Worm (Caenorhabditis elegans) whole organism, late embryonic: Measurements from ENCODE around the gene F26D2.16.

ENCODE experiments used
- C08G9.2 ChIP-seq: sonication (generic microtip); optimal IDR thresholded peaks from 2 replicates; lab custom pipeline; 2016; ENCODE audit warnings: mild to moderate bottlenecking, missing genetic modification characterization, moderate library complexity, missing compliant biosample characterization
- C38D4.7 ChIP-seq: fragments of 200-800 bp; sonication (Bioruptor generic); optimal IDR thresholded peaks from 2 replicates; lab custom pipeline; 2018; ENCODE audit warnings: mild to moderate bottlenecking, missing genetic modification characterization, moderate library complexity, missing compliant biosample characterization
- K09A11.1 ChIP-seq: sonication (generic microtip); optimal IDR thresholded peaks from 2 replicates; lab custom pipeline; 2017; ENCODE audit warnings: antibody characterized with exemption, mild to moderate bottlenecking, missing genetic modification characterization, missing compliant biosample characterization; ENCODE audit not compliant: insufficient read depth
- ahr-1 ChIP-seq: sonication (generic microtip); optimal IDR thresholded peaks from 2 replicates; lab custom pipeline; 2016; ENCODE audit warnings: missing genetic modification characterization, missing compliant biosample characterization
- ceh-14 ChIP-seq: sonication (generic microtip); optimal IDR thresholded peaks from 2 replicates; lab custom pipeline; 2016; ENCODE audit warnings: missing genotype, missing genetic modification characterization, missing compliant biosample characterization
- ceh-18 ChIP-seq: sonication (generic microtip); optimal IDR thresholded peaks from 2 replicates; lab custom pipeline; 2016; ENCODE audit warnings: missing genetic modification characterization, missing compliant biosample characterization
- ceh-30 ChIP-seq: fragments of 150-350 bp; optimal IDR thresholded peaks from 2 replicates; lab custom pipeline; 2014; ENCODE audit warnings: missing biosample characterization, missing genetic modification characterization
- ceh-34 ChIP-seq: sonication (generic microtip); optimal IDR thresholded peaks from 2 replicates; lab custom pipeline; 2016; ENCODE audit warnings: mild to moderate bottlenecking, missing genetic modification characterization, missing compliant biosample characterization
- ceh-45 ChIP-seq: fragments of 200-800 bp; sonication (Bioruptor generic); IDR thresholded peaks from 2 replicates; pipeline ENCODE4 v1.3.6; 2022; ENCODE audit warnings: missing genetic modification reagents, missing genetic modification characterization, missing compliant biosample characterization
- ceh-48 ChIP-seq: sonication (generic microtip); optimal IDR thresholded peaks from 2 replicates; lab custom pipeline; 2016; ENCODE audit warnings: missing genetic modification characterization, inconsistent platforms, missing compliant biosample characterization
- ceh-6 ChIP-seq: fragments of 200-800 bp; sonication (Bioruptor generic); optimal IDR thresholded peaks from 2 replicates; lab custom pipeline; 2018; ENCODE audit warnings: mild to moderate bottlenecking, missing genetic modification characterization, missing compliant biosample characterization
- ceh-9 ChIP-seq: sonication (generic microtip); optimal IDR thresholded peaks from 2 replicates; lab custom pipeline; 2016; ENCODE audit warnings: mild to moderate bottlenecking, missing genetic modification characterization, inconsistent platforms, missing compliant biosample characterization
- dmd-4 ChIP-seq: sonication (generic microtip); optimal IDR thresholded peaks from 2 replicates; lab custom pipeline; 2016; ENCODE audit warnings: borderline replicate concordance, missing genetic modification characterization, missing compliant biosample characterization
- dve-1 ChIP-seq: sonication (generic microtip); optimal IDR thresholded peaks from 2 replicates; lab custom pipeline; 2017; ENCODE audit warnings: antibody characterized with exemption, mild to moderate bottlenecking, missing genetic modification characterization, missing compliant biosample characterization
- ets-4 ChIP-seq: sonication (generic microtip); optimal IDR thresholded peaks from 2 replicates; lab custom pipeline; 2016; ENCODE audit warnings: missing genetic modification characterization, missing compliant biosample characterization
- fkh-10 ChIP-seq: fragments of 150-350 bp; optimal IDR thresholded peaks from 2 replicates; lab custom pipeline; 2014; ENCODE audit warnings: missing biosample characterization, missing genetic modification reagents, missing genetic modification characterization
- fkh-6 ChIP-seq: sonication (generic microtip); optimal IDR thresholded peaks from 2 replicates; lab custom pipeline; 2016; ENCODE audit warnings: missing genetic modification characterization, missing compliant biosample characterization
- hlh-13 ChIP-seq: fragments of 200-800 bp; sonication (Bioruptor generic); optimal IDR thresholded peaks from 2 replicates; lab custom pipeline; 2018; ENCODE audit warnings: mild to moderate bottlenecking, missing genetic modification characterization, missing compliant biosample characterization
- hlh-15 ChIP-seq: sonication (generic microtip); optimal IDR thresholded peaks from 2 replicates; lab custom pipeline; 2016; ENCODE audit warnings: missing genetic modification characterization, missing compliant biosample characterization
- hlh-6 ChIP-seq: sonication (generic microtip); optimal IDR thresholded peaks from 2 replicates; lab custom pipeline; 2016; ENCODE audit warnings: missing genotype, missing genetic modification characterization, missing compliant biosample characterization
- lim-6 ChIP-seq: sonication (generic microtip); optimal IDR thresholded peaks from 2 replicates; lab custom pipeline; 2016; ENCODE audit warnings: missing genetic modification characterization, missing compliant biosample characterization
- madf-2 ChIP-seq: sonication (generic microtip); optimal IDR thresholded peaks from 2 replicates; lab custom pipeline; 2017; ENCODE audit warnings: missing genetic modification characterization, missing compliant biosample characterization
- mec-3 ChIP-seq: sonication (generic microtip); optimal IDR thresholded peaks from 2 replicates; lab custom pipeline; 2016; ENCODE audit warnings: borderline replicate concordance, missing genetic modification characterization, missing compliant biosample characterization
- nfya-1 ChIP-seq: sonication (generic microtip); optimal IDR thresholded peaks from 2 replicates; lab custom pipeline; 2017; ENCODE audit warnings: missing genetic modification characterization, mild to moderate bottlenecking, missing compliant biosample characterization, antibody characterized with exemption, moderate library complexity
- nhr-11 ChIP-seq: fragments of 150-350 bp; optimal IDR thresholded peaks from 2 replicates; lab custom pipeline; 2014; ENCODE audit warnings: missing biosample characterization, missing genetic modification characterization
- npax-4 ChIP-seq: sonication (generic microtip); optimal IDR thresholded peaks from 2 replicates; lab custom pipeline; 2016; ENCODE audit warnings: missing genetic modification characterization, missing compliant biosample characterization
- odd-2 ChIP-seq: sonication (generic microtip); optimal IDR thresholded peaks from 2 replicates; lab custom pipeline; 2017; ENCODE audit warnings: antibody characterized with exemption, mild to moderate bottlenecking, missing genetic modification characterization, missing compliant biosample characterization
- pag-3 ChIP-seq: sonication (generic microtip); optimal IDR thresholded peaks from 2 replicates; lab custom pipeline; 2016; ENCODE audit warnings: missing compliant biosample characterization, missing genetic modification characterization, borderline replicate concordance
- pha-4 ChIP-seq: fragments of 150-350 bp; optimal IDR thresholded peaks from 2 replicates; lab custom pipeline; 2018; ENCODE audit warnings: missing biosample characterization, missing genetic modification reagents, missing genetic modification characterization
- pros-1 ChIP-seq: fragments of 150-350 bp; optimal IDR thresholded peaks from 2 replicates; lab custom pipeline; 2014; ENCODE audit warnings: missing biosample characterization, missing genetic modification reagents, missing genetic modification characterization
- rnt-1 ChIP-seq: sonication (generic microtip); optimal IDR thresholded peaks from 2 replicates; lab custom pipeline; 2016; ENCODE audit warnings: missing genetic modification characterization, missing compliant biosample characterization
- sdc-2 ChIP-seq: sonication (generic microtip); optimal IDR thresholded peaks from 2 replicates; lab custom pipeline; 2016; ENCODE audit warnings: missing genotype, missing genetic modification characterization, missing compliant biosample characterization
- sox-4 ChIP-seq: sonication (generic microtip); optimal IDR thresholded peaks from 2 replicates; lab custom pipeline; 2017; ENCODE audit warnings: mild to moderate bottlenecking, missing genetic modification characterization, inconsistent platforms, missing compliant biosample characterization
- syd-9 ChIP-seq: sonication (generic microtip); optimal IDR thresholded peaks from 2 replicates; lab custom pipeline; 2016; ENCODE audit warnings: mild to moderate bottlenecking, missing genetic modification characterization, moderate library complexity, missing compliant biosample characterization
- tbx-2 ChIP-seq: sonication (generic microtip); optimal IDR thresholded peaks from 2 replicates; lab custom pipeline; 2016; ENCODE audit warnings: missing genetic modification characterization, missing compliant biosample characterization
- tbx-7 ChIP-seq: sonication (generic microtip); optimal IDR thresholded peaks from 2 replicates; lab custom pipeline; 2016; ENCODE audit warnings: missing genotype, missing genetic modification characterization, missing compliant biosample characterization
- unc-3 ChIP-seq, 2 experiments: fragments of 200-800 bp in 1 of 2; sonication (Bioruptor generic) in 1 of 2; sonication (generic microtip) in 1 of 2; conservative IDR thresholded peaks in 1 of 2; optimal IDR thresholded peaks in 1 of 2; 2 replicates each; pipeline versions ENCODE4 v1.3.6 to Lab custom; 2016 to 2022; ENCODE audit warnings: missing compliant biosample characterization in 2 of 2, missing genetic modification characterization in 2 of 2, missing genetic modification reagents in 1 of 2
- unc-55 ChIP-seq: sonication (generic microtip); optimal IDR thresholded peaks from 2 replicates; lab custom pipeline; 2017; ENCODE audit warnings: missing biosample characterization, missing genetic modification reagents, missing genetic modification characterization
- ztf-16 ChIP-seq: sonication (generic microtip); optimal IDR thresholded peaks from 2 replicates; lab custom pipeline; 2017; ENCODE audit warnings: missing genetic modification characterization, missing compliant biosample characterization

F26D2.16 gene

ce11 chrV:16458714-16459113 is 39.0 kb upstream of the F26D2.16 start, which contains the start of gene str-15:
Gene str-15, minus strand, starts transcription at chrV:16458814.
- TF ChIP-seq K09A11.1 (no peak), ceh-45 (GFP tag; lab: Robert Waterston, UW) (no peak), unc-3 (GFP tag; conservative IDR thresholded peaks at IDR 0.05; lab: Robert Waterston, UW) (no peak), unc-3 (tag; optimal IDR thresholded peaks at IDR 0.05; lab: Kevin White, UChicago) (no peak), ceh-30 (no peak), pag-3 (no peak), ahr-1 (tag; lab: Kevin White, UChicago) (no peak), sdc-2 (tag; lab: Kevin White, UChicago) (no peak), ets-4 (tag; lab: Kevin White, UChicago) (no peak), dve-1 (no peak), ceh-34 (tag; lab: Kevin White, UChicago) (no peak), ceh-6 (no peak), mec-3 (no peak)

DNA sequence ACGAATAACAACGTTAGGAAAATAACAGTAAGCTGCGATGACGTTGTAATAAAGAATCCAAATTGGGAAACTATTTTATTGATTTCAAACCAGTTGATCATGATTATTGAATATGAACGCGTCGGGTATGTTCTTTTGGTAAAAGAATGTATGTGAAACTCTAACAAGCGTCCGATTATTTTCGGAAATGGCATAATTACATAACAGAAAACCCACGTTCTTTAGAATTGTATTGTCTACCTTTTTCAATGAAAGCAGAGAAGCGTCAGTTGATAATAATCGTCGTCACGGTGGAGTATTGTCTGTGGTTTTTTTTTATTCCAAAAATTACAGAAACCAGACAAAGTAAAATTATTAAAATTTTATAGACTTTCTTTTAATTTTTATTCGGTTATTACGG is 35.4 kb upstream of the F26D2.16 start, which contains the start of gene str-14:
Gene str-14, minus strand, starts transcription at position 101 of the 400 bp plus-strand sequence.
- no peak for TF ChIP-seq lim-6
- TF ChIP-seq hlh-15 (tag; lab: Kevin White, UChicago): no peak
- no peak for TF ChIP-seq syd-9 (tag; lab: Kevin White, UChicago)

DNA sequence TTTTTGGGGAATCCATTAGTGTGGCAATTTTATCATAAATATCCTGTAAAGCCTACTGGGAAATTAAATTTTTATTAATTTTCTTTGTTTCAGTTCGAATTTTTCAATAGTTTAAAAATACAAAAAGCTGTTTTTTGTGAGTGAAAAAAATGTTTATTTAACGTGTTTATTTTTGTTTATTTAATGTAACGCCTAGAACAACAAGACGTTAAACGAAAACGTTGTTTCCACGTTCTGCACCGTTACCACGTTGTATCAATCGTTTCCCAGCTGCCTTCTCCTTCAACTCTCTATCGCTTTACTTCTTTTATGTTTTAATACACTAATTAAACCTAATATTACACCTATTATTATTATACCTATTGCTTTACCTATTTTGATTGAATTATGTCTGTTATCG is 28.1 kb upstream of the F26D2.16 start, which contains the start of gene T08G3.13:
Gene T08G3.13, plus strand, starts transcription at position 301 of the 400 bp plus-strand sequence.
- TF ChIP-seq dve-1 (no peak), nhr-11 (tag; lab: Kevin White, UChicago) (no peak), pros-1 (tag; lab: Kevin White, UChicago) (no peak), C38D4.7 (GFP tag; lab: Kevin White, UChicago) (no peak), ztf-16 (tag; lab: Kevin White, UChicago) (no peak), sox-4 (tag; lab: Kevin White, UChicago) (no peak), hlh-15 (tag; lab: Kevin White, UChicago) (no peak), tbx-2 (tag; lab: Kevin White, UChicago) (no peak), dmd-4 (tag; lab: Kevin White, UChicago) (no peak), rnt-1 (tag; lab: Kevin White, UChicago) (no peak), unc-55 (no peak), fkh-10 (GFP tag; lab: Kevin White, UChicago) (no peak), hlh-6 (tag; lab: Kevin White, UChicago) (no peak), ceh-18 (no peak)
- TF ChIP-seq, all 69 proteins: peak for 0

DNA sequence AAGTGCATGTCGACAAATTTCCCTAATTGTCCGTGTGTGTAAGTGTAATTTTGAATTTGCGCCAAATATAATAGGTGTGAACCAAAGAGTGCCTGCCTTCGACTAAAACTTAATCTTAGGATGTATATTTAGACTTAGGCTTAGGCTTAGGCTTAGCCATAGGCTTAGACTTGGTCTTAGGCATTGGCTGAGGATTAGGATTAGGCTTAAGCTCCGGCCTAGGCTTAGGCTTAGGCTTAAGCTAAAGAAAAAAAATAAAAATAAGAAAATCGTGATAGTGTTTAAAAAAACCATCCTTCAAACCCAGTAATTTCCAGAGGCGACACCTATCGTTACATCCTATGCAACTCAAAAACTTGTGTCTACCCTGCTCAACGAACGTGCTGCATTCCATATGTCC is 26.5 kb upstream of the F26D2.16 start:
- no peak for TF ChIP-seq rnt-1 (tag; lab: Kevin White, UChicago)
- no peak for TF ChIP-seq ceh-14
- TF ChIP-seq dve-1: peak; percentile 70
- TF ChIP-seq nfya-1 (tag; lab: Kevin White, UChicago): no peak
- no peak for TF ChIP-seq ceh-48 (tag; lab: Kevin White, UChicago)

DNA sequence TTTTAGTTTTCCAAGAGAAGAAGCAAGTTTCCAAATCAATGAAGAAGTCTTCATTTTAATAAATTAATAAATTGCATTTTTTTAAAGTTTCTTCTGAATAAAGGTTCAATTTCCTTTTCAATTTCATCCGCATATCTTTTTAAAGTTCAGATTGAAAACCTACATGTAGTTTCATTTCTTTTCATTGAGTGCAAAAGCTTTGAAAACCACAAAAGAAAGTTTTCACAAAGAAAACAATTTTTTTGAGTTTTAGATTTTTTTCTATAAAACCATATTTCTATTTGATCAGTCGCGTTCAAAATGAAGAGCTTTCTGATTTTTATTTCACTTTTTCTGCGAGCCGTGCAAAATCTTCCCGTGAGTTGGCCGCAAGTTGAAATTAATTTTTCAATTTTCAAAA is 26.0 kb upstream of the F26D2.16 start, which contains the start of gene T08G3.6:
Gene T08G3.6, plus strand, starts transcription at position 301 of the 400 bp plus-strand sequence.
- TF ChIP-seq fkh-6 (tag; lab: Kevin White, UChicago): no peak
- TF ChIP-seq pha-4: no peak
- TF ChIP-seq hlh-6 (tag; lab: Kevin White, UChicago): no peak
- no peak for TF ChIP-seq pros-1 (tag; lab: Kevin White, UChicago)
- TF ChIP-seq ceh-9 (tag; lab: Kevin White, UChicago): no peak
- TF ChIP-seq hlh-13 (GFP tag; lab: Kevin White, UChicago): no peak
- no peak for TF ChIP-seq odd-2 (tag; lab: Kevin White, UChicago)
- no peak for TF ChIP-seq ceh-45 (GFP tag; lab: Robert Waterston, UW)
- no peak for TF ChIP-seq fkh-10 (GFP tag; lab: Kevin White, UChicago)
- no peak for TF ChIP-seq ceh-6
- no peak for TF ChIP-seq tbx-7
- no peak for TF ChIP-seq npax-4 (tag; lab: Kevin White, UChicago)
- TF ChIP-seq C08G9.2 (tag; lab: Kevin White, UChicago): no peak
- no peak for TF ChIP-seq ceh-18
- no peak for TF ChIP-seq madf-2 (tag; lab: Kevin White, UChicago)
